Worm (Caenorhabditis elegans) whole organism, L2 larva: ENCODE results near the gene B0513.4.

Source experiments
- Y55F3AM.14 ChIP-seq: fragments of 200-800 bp; sonication (Bioruptor generic); optimal IDR thresholded peaks from 2 replicates; lab custom pipeline; 2018; ENCODE audit warnings: mild to moderate bottlenecking, missing genetic modification characterization, missing compliant biosample characterization
- ama-1 ChIP-seq: fragments of 150-350 bp; optimal IDR thresholded peaks from 2 replicates; lab custom pipeline; 2018; ENCODE audit warnings: inconsistent platforms
- elt-3 ChIP-seq: sonication (generic microtip); optimal IDR thresholded peaks from 2 replicates; lab custom pipeline; 2017; ENCODE audit warnings: missing biosample characterization, missing genetic modification characterization
- nhr-11 ChIP-seq: fragments of 150-350 bp; optimal IDR thresholded peaks from 2 replicates; lab custom pipeline; 2014; ENCODE audit warnings: missing biosample characterization, missing genetic modification characterization
- skn-1 ChIP-seq: sonication (generic microtip); optimal IDR thresholded peaks from 2 replicates; lab custom pipeline; 2017; ENCODE audit warnings: missing biosample characterization, missing genetic modification characterization
- unc-62 ChIP-seq: fragments of 150-350 bp; optimal IDR thresholded peaks from 2 replicates; lab custom pipeline; 2014; ENCODE audit warnings: missing biosample characterization, missing genetic modification reagents, missing genetic modification characterization
- ztf-11 ChIP-seq: sonication (generic microtip); optimal IDR thresholded peaks from 2 replicates; lab custom pipeline; 2017; ENCODE audit warnings: missing biosample characterization, missing genetic modification characterization

- peak; percentile 81 for TF ChIP-seq skn-1 (tag; lab: Kevin White, UChicago)
- TF ChIP-seq unc-62 (GFP tag; lab: Kevin White, UChicago) = no peak
- peak; percentile 73 for TF ChIP-seq elt-3 (tag; lab: Kevin White, UChicago)
- TF ChIP-seq Y55F3AM.14 (GFP tag; lab: Kevin White, UChicago) = peak; percentile 59
- TF ChIP-seq nhr-11 (tag; lab: Kevin White, UChicago) = no peak
- no peak for TF ChIP-seq ztf-11
- TF ChIP-seq ama-1 (lab: Kevin White, UChicago) = no peak
Observed at ce11 chrIV:13919207-13919759, 39.3 kb downstream of the B0513.4 start.
